Fruit fly (Drosophila melanogaster) whole organism, embryonic: Measurements from ENCODE around the gene Hem.

Experiments used
- Ada2b ChIP-seq: fragments of 200-800 bp; sonication (Bioruptor generic); IDR thresholded peaks from 2 replicates; pipeline ENCODE4 v1.3.6; 2022; ENCODE audit warnings: missing biosample characterization, missing genetic modification characterization
- Aef1 ChIP-seq: fragments of 200-800 bp; sonication (Bioruptor generic); IDR thresholded peaks from 3 replicates; pipeline ENCODE4 v1.3.6; 2022; ENCODE audit warnings: missing biosample characterization, missing genetic modification characterization
- CG10274 ChIP-seq: fragments of 200-800 bp; sonication (Bioruptor generic); optimal IDR thresholded peaks from 3 replicates; lab custom pipeline; 2017; ENCODE audit warnings: missing biosample characterization, mild to moderate bottlenecking, missing genetic modification characterization
- CG1233 ChIP-seq: fragments of 200-800 bp; sonication (Bioruptor generic); optimal IDR thresholded peaks from 4 replicates; lab custom pipeline; 2018; ENCODE audit warnings: missing biosample characterization, mild to moderate bottlenecking, missing genetic modification characterization
- CG14014 ChIP-seq: fragments of 200-800 bp; sonication (Bioruptor generic); IDR thresholded peaks from 2 replicates; pipeline ENCODE4 v1.3.6; 2022; ENCODE audit warnings: missing biosample characterization, missing genetic modification characterization
- CG14667 ChIP-seq: fragments of 200-800 bp; sonication (Bioruptor generic); IDR thresholded peaks from 2 replicates; pipeline ENCODE4 v1.3.6; 2022; ENCODE audit warnings: missing biosample characterization, missing genetic modification characterization
- CG14965 ChIP-seq: fragments of 200-800 bp; sonication (Bioruptor generic); optimal IDR thresholded peaks from 2 replicates; lab custom pipeline; 2016; ENCODE audit warnings: missing biosample characterization, missing genetic modification characterization, borderline replicate concordance
- CG15479 ChIP-seq: fragments of 200-800 bp; sonication (Bioruptor generic); optimal IDR thresholded peaks from 3 replicates; lab custom pipeline; 2019; ENCODE audit warnings: missing biosample characterization, mild to moderate bottlenecking, missing genetic modification characterization, moderate library complexity
- CG15601 ChIP-seq: fragments of 200-800 bp; sonication (Bioruptor generic); optimal IDR thresholded peaks from 3 replicates; lab custom pipeline; 2019; ENCODE audit warnings: missing biosample characterization, mild to moderate bottlenecking, missing genetic modification characterization, moderate library complexity
- CG1603 ChIP-seq: fragments of 200-800 bp; sonication (Bioruptor generic); optimal IDR thresholded peaks from 2 replicates; lab custom pipeline; 2019; ENCODE audit warnings: missing biosample characterization, mild to moderate bottlenecking, missing genetic modification characterization, moderate library complexity
- CG16863 ChIP-seq: fragments of 200-800 bp; sonication (Bioruptor generic); optimal IDR thresholded peaks from 3 replicates; lab custom pipeline; 2016; ENCODE audit warnings: missing biosample characterization, missing genetic modification characterization
- CG17912 ChIP-seq: fragments of 200-800 bp; sonication (Bioruptor generic); optimal IDR thresholded peaks from 2 replicates; lab custom pipeline; 2018; ENCODE audit warnings: missing biosample characterization, mild to moderate bottlenecking, missing genetic modification characterization
- CG18262 ChIP-seq: fragments of 200-800 bp; optimal IDR thresholded peaks from 3 replicates; lab custom pipeline; 2019; ENCODE audit warnings: missing biosample characterization, mild to moderate bottlenecking, missing genetic modification characterization, moderate library complexity
- CG2116 ChIP-seq: fragments of 200-800 bp; sonication (Bioruptor generic); optimal IDR thresholded peaks from 3 replicates; lab custom pipeline; 2018; ENCODE audit warnings: missing biosample characterization, mild to moderate bottlenecking, missing genetic modification characterization
- CG34376 ChIP-seq: fragments of 200-800 bp; sonication (Bioruptor generic); optimal IDR thresholded peaks from 2 replicates; lab custom pipeline; 2018; ENCODE audit warnings: missing biosample characterization, mild to moderate bottlenecking, missing genetic modification characterization
- CG42726 ChIP-seq: fragments of 200-800 bp; sonication (Bioruptor generic); IDR thresholded peaks from 2 replicates; pipeline ENCODE4 v1.3.6; 2022; ENCODE audit warnings: missing biosample characterization, missing genetic modification characterization; ENCODE audit not compliant: partially characterized antibody
- CG6813 ChIP-seq: fragments of 200-800 bp; sonication (Bioruptor generic); optimal IDR thresholded peaks from 2 replicates; lab custom pipeline; 2017; ENCODE audit warnings: missing biosample characterization, missing genetic modification characterization, mild to moderate bottlenecking, moderate library complexity, missing genetic modification reagents
- CG7745 ChIP-seq: fragments of 200-800 bp; sonication (Bioruptor generic); optimal IDR thresholded peaks from 2 replicates; lab custom pipeline; 2018; ENCODE audit warnings: missing biosample characterization, mild to moderate bottlenecking, missing genetic modification characterization, moderate library complexity
- CG8281 ChIP-seq: fragments of 200-800 bp; sonication (Bioruptor generic); optimal IDR thresholded peaks from 2 replicates; lab custom pipeline; 2018; ENCODE audit warnings: missing biosample characterization, mild to moderate bottlenecking, missing genetic modification characterization, moderate library complexity
- CG8359 ChIP-seq: fragments of 200-800 bp; sonication (Bioruptor generic); optimal IDR thresholded peaks from 2 replicates; lab custom pipeline; 2017; ENCODE audit warnings: missing biosample characterization, mild to moderate bottlenecking, missing genetic modification characterization, borderline replicate concordance
- CHES-1-like ChIP-seq: fragments of 200-800 bp; sonication (Bioruptor generic); optimal IDR thresholded peaks from 2 replicates; lab custom pipeline; 2016; ENCODE audit warnings: missing biosample characterization, missing genetic modification characterization
- CrebB ChIP-seq: fragments of 200-800 bp; sonication (Bioruptor generic); optimal IDR thresholded peaks from 3 replicates; lab custom pipeline; 2018; ENCODE audit warnings: missing biosample characterization, mild to moderate bottlenecking, missing genetic modification characterization
- Doc2 ChIP-seq: fragments of 200-800 bp; sonication (Bioruptor generic); IDR thresholded peaks from 2 replicates; pipeline ENCODE4 v1.3.6; 2022; ENCODE audit warnings: missing biosample characterization, missing genetic modification characterization
- Doc3 ChIP-seq: fragments of 200-800 bp; sonication (Bioruptor generic); IDR thresholded peaks from 3 replicates; pipeline ENCODE4 v1.3.6; 2022; ENCODE audit warnings: missing biosample characterization, missing genetic modification characterization; ENCODE audit not compliant: partially characterized antibody
- E2f1 ChIP-seq: fragments of 200-800 bp; sonication (Bioruptor generic); IDR thresholded peaks from 2 replicates; pipeline ENCODE4 v1.3.6; 2022; ENCODE audit warnings: missing biosample characterization, missing genetic modification characterization
- Ets97D ChIP-seq: fragments of 200-800 bp; sonication (Bioruptor generic); optimal IDR thresholded peaks from 3 replicates; lab custom pipeline; 2016; ENCODE audit warnings: missing biosample characterization, missing genetic modification characterization
- Fer1 ChIP-seq: fragments of 200-800 bp; sonication (Bioruptor generic); optimal IDR thresholded peaks from 2 replicates; lab custom pipeline; 2017; ENCODE audit warnings: missing biosample characterization, mild to moderate bottlenecking, missing genetic modification characterization
- GATAe ChIP-seq: fragments of 200-800 bp; sonication (Bioruptor generic); conservative IDR thresholded peaks from 2 replicates; pipeline ENCODE4 v1.3.6; 2022; ENCODE audit warnings: missing biosample characterization, missing genetic modification characterization
- Hey ChIP-seq: fragments of 200-800 bp; sonication (Bioruptor generic); optimal IDR thresholded peaks from 3 replicates; lab custom pipeline; 2018; ENCODE audit warnings: missing biosample characterization, mild to moderate bottlenecking, missing genetic modification characterization
- HmgD ChIP-seq: fragments of 200-800 bp; sonication (Bioruptor generic); optimal IDR thresholded peaks from 3 replicates; lab custom pipeline; 2016; ENCODE audit warnings: missing biosample characterization, missing genetic modification characterization
- Hmr ChIP-seq: fragments of 200-800 bp; sonication (Bioruptor generic); optimal IDR thresholded peaks from 3 replicates; lab custom pipeline; 2017; ENCODE audit warnings: mild to moderate bottlenecking, missing biosample characterization, missing genetic modification reagents, missing genetic modification characterization
- Hmx ChIP-seq: fragments of 200-800 bp; sonication (Bioruptor generic); optimal IDR thresholded peaks from 2 replicates; lab custom pipeline; 2016; ENCODE audit warnings: missing biosample characterization, missing genetic modification characterization
- Oli ChIP-seq: fragments of 200-800 bp; sonication (Bioruptor generic); optimal IDR thresholded peaks from 2 replicates; lab custom pipeline; 2018; ENCODE audit warnings: missing biosample characterization, mild to moderate bottlenecking, missing genetic modification characterization, moderate library complexity
- Opbp ChIP-seq: fragments of 200-800 bp; sonication (Bioruptor generic); IDR thresholded peaks from 3 replicates; pipeline ENCODE4 v1.3.6; 2022; ENCODE audit warnings: missing biosample characterization, missing genetic modification characterization; ENCODE audit not compliant: partially characterized antibody
- Trl ChIP-seq, 3 experiments: fragments of >200 bp in 2 of 3; fragments of 200-800 bp in 1 of 3; sonication (Bioruptor generic) in 1 of 3; optimal IDR thresholded peaks; 2 replicates in 1 of 3; 3 replicates in 2 of 3; lab custom pipeline; 2016 to 2017; ENCODE audit warnings: missing biosample characterization in 1 of 3, missing genetic modification characterization in 1 of 3
- ac ChIP-seq: fragments of 200-800 bp; sonication (Bioruptor generic); optimal IDR thresholded peaks from 3 replicates; lab custom pipeline; 2017; ENCODE audit warnings: missing biosample characterization, mild to moderate bottlenecking, missing genetic modification characterization
- crp ChIP-seq, 2 experiments: fragments of 200-800 bp; sonication (Bioruptor generic); optimal IDR thresholded peaks; 2 replicates in 1 of 2; 3 replicates in 1 of 2; lab custom pipeline; 2017; ENCODE audit warnings: missing biosample characterization in 2 of 2, missing genetic modification characterization in 2 of 2, mild to moderate bottlenecking in 1 of 2, moderate library complexity in 1 of 2
- danr ChIP-seq: fragments of 200-800 bp; sonication (Bioruptor generic); IDR thresholded peaks from 2 replicates; pipeline ENCODE4 v1.3.6; 2022; ENCODE audit warnings: missing biosample characterization, missing genetic modification characterization
- ftz-f1 ChIP-seq: fragments of 200-800 bp; sonication (Bioruptor generic); optimal IDR thresholded peaks from 2 replicates; lab custom pipeline; 2016; ENCODE audit warnings: missing biosample characterization, missing genetic modification characterization
- grau ChIP-seq: fragments of 200-800 bp; optimal IDR thresholded peaks from 3 replicates; lab custom pipeline; 2019; ENCODE audit warnings: missing biosample characterization, mild to moderate bottlenecking, missing genetic modification characterization, moderate library complexity
- hth ChIP-seq: fragments of >200 bp; optimal IDR thresholded peaks from 2 replicates; lab custom pipeline; 2017; ENCODE audit warnings: inconsistent platforms
- kay ChIP-seq: fragments of 200-800 bp; sonication (Bioruptor generic); optimal IDR thresholded peaks from 2 replicates; lab custom pipeline; 2016; ENCODE audit warnings: missing biosample characterization, missing genetic modification characterization
- lbe ChIP-seq: fragments of 200-800 bp; sonication (Bioruptor generic); optimal IDR thresholded peaks from 2 replicates; lab custom pipeline; 2016; ENCODE audit warnings: missing biosample characterization, mild to moderate bottlenecking, missing genetic modification characterization
- nau ChIP-seq: fragments of 200-800 bp; sonication (Bioruptor generic); optimal IDR thresholded peaks from 3 replicates; lab custom pipeline; 2017; ENCODE audit warnings: missing biosample characterization, mild to moderate bottlenecking, missing genetic modification characterization, missing genetic modification reagents
- nerfin-1 ChIP-seq: fragments of 200-800 bp; sonication (Bioruptor generic); optimal IDR thresholded peaks from 3 replicates; lab custom pipeline; 2019; ENCODE audit warnings: missing biosample characterization, mild to moderate bottlenecking, missing genetic modification characterization, moderate library complexity
- pho ChIP-seq: fragments of 200-800 bp; sonication (Bioruptor generic); optimal IDR thresholded peaks from 2 replicates; lab custom pipeline; 2016; ENCODE audit warnings: missing biosample characterization, missing genetic modification characterization
- shn ChIP-seq: fragments of 200-800 bp; sonication (Bioruptor generic); optimal IDR thresholded peaks from 3 replicates; lab custom pipeline; 2016; ENCODE audit warnings: missing biosample characterization, missing genetic modification characterization
- slbo ChIP-seq: fragments of 200-800 bp; sonication (Bioruptor generic); IDR thresholded peaks from 2 replicates; pipeline ENCODE4 v1.3.6; 2022; ENCODE audit warnings: missing biosample characterization, missing genetic modification characterization
- so ChIP-seq: fragments of 200-800 bp; sonication (Bioruptor generic); IDR thresholded peaks from 3 replicates; pipeline ENCODE4 v1.3.6; 2022; ENCODE audit warnings: missing biosample characterization, missing genetic modification characterization
- wek ChIP-seq: fragments of 200-800 bp; sonication (Bioruptor generic); optimal IDR thresholded peaks from 3 replicates; lab custom pipeline; 2018; ENCODE audit warnings: missing biosample characterization, mild to moderate bottlenecking, missing genetic modification characterization, moderate library complexity

Gene Hem

DNA sequence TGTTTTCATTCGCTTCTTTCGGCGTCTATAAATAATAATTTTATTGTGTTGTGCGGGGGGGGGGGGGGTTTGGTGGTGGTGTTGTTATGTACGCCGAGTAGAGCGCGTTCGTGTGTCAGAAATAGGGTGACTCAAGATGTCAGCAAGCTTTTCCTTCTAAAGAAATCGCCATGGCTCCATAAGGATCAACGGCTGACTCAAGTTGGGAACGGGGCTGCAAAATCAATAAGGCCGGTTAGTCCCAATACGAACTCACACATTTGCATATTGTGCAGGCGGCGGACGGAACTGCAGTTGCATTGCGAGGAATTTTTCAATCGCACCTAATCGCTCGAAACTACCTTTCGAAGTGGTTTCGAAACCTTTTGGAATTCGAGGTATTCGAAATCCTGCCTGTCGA lies 11.4 kb downstream of the Hem start (continued):
- no peak for TF ChIP-seq CG15479
- TF ChIP-seq Aef1 (GFP tag; lab: Robert Waterston, UW) = no peak
- no peak for TF ChIP-seq Hmx (GFP tag; lab: Kevin White, UChicago)
- TF ChIP-seq Opbp (GFP tag; lab: Robert Waterston, UW) = no peak
- TF ChIP-seq grau (tag; lab: Kevin White, UChicago) = peak; percentile 53
- no peak for TF ChIP-seq Ets97D
- TF ChIP-seq CG15601 (tag; lab: Kevin White, UChicago) = no peak
- TF ChIP-seq CG34376 = no peak
- no peak for TF ChIP-seq lbe (GFP tag; lab: Kevin White, UChicago)
- TF ChIP-seq CG2116 (GFP tag; lab: Kevin White, UChicago) = no peak
- no peak for TF ChIP-seq CG8281 (tag; lab: Kevin White, UChicago)
- TF ChIP-seq Oli (tag; lab: Kevin White, UChicago) = peak; percentile 34
- no peak for TF ChIP-seq crp (GFP tag; optimal IDR thresholded peaks at IDR 0.05; lab: Kevin White, UChicago)
- TF ChIP-seq Doc2 (GFP tag; lab: Robert Waterston, UW) = no peak
- TF ChIP-seq nau (GFP tag; lab: Kevin White, UChicago) = no peak
- TF ChIP-seq CG16863 (GFP tag; lab: Kevin White, UChicago) = peak; percentile 4
- TF ChIP-seq kay = no peak
- no peak for TF ChIP-seq CG17912 (GFP tag; lab: Kevin White, UChicago)
- no peak for TF ChIP-seq ac (GFP tag; lab: Kevin White, UChicago)
- TF ChIP-seq HmgD (GFP tag; lab: Kevin White, UChicago) = no peak
- peak; percentile 23; the same call in 1 of the 2 replicates for TF ChIP-seq danr (GFP tag; lab: Robert Waterston, UW)
- peak; percentile 66 for TF ChIP-seq slbo
- no peak for TF ChIP-seq CG6813 (GFP tag; lab: Kevin White, UChicago)
- no peak for TF ChIP-seq ftz-f1 (GFP tag; lab: Kevin White, UChicago)
- no peak for TF ChIP-seq wek (GFP tag; lab: Kevin White, UChicago)
- no peak for TF ChIP-seq Hmr
- TF ChIP-seq pho (GFP tag; lab: Kevin White, UChicago) = peak; percentile 36
- no peak for TF ChIP-seq CG18262 (tag; lab: Kevin White, UChicago)
- no peak for TF ChIP-seq CG42726
- no peak for TF ChIP-seq shn (GFP tag; lab: Kevin White, UChicago)
- no peak for TF ChIP-seq CG1233
- TF ChIP-seq CG8359 = no peak
- TF ChIP-seq Trl (optimal IDR thresholded peaks at IDR 0.05; lab: Kevin White, UChicago) = no peak
- TF ChIP-seq Trl (GFP tag; optimal IDR thresholded peaks at IDR 0.05; lab: Kevin White, UChicago) = no peak
- TF ChIP-seq CG7745 = no peak
- TF ChIP-seq CG14667 (GFP tag; lab: Robert Waterston, UW) = peak; percentile 42; the same call in 1 of the 2 replicates
- no peak for TF ChIP-seq CG14965 (GFP tag; lab: Kevin White, UChicago)
- no peak for TF ChIP-seq Hey
- no peak for TF ChIP-seq CrebB (tag; lab: Kevin White, UChicago)
- no peak for TF ChIP-seq hth
- peak; percentile 36; the same call in 1 of the 2 replicates for TF ChIP-seq E2f1
- no peak for TF ChIP-seq CG10274 (GFP tag; lab: Kevin White, UChicago)
- TF ChIP-seq nerfin-1 (tag; lab: Kevin White, UChicago) = no peak
- no peak for TF ChIP-seq CHES-1-like (GFP tag; lab: Kevin White, UChicago)
- TF ChIP-seq GATAe (GFP tag; lab: Robert Waterston, UW) = no peak
- TF ChIP-seq so (GFP tag; lab: Robert Waterston, UW) = no peak
- peak; percentile 60 for TF ChIP-seq Ada2b
- peak; percentile 62; the same call in 1 of the 2 replicates for TF ChIP-seq CG14014
- no peak for TF ChIP-seq Fer1
- no peak for TF ChIP-seq Doc3 (GFP tag; lab: Robert Waterston, UW)
- no peak for TF ChIP-seq CG1603 (tag; lab: Kevin White, UChicago)
